Fruit fly (Drosophila melanogaster) whole organism, pupa: Measurements from ENCODE around the gene gl.

ENCODE experiments used
- CG10348 ChIP-seq: fragments of 200-800 bp; sonication (Bioruptor generic); IDR thresholded peaks from 2 replicates; pipeline ENCODE4 v1.3.6; 2022; ENCODE audit warnings: missing biosample characterization, missing genetic modification characterization
- CG12605 ChIP-seq: fragments of 200-800 bp; sonication (Bioruptor generic); IDR thresholded peaks from 2 replicates; pipeline ENCODE4 v1.3.6; 2022; ENCODE audit warnings: missing biosample characterization, missing genetic modification characterization
- CG13204 ChIP-seq: fragments of 200-800 bp; sonication (Bioruptor generic); optimal IDR thresholded peaks from 2 replicates; lab custom pipeline; 2018; ENCODE audit warnings: missing biosample characterization, mild to moderate bottlenecking, missing genetic modification characterization, moderate library complexity
- CG14655 ChIP-seq: fragments of 200-800 bp; sonication (Bioruptor generic); optimal IDR thresholded peaks from 3 replicates; lab custom pipeline; 2017; ENCODE audit warnings: mild to moderate bottlenecking, missing biosample characterization, missing genetic modification reagents, missing genetic modification characterization
- CG15710 ChIP-seq: fragments of 200-800 bp; sonication (Bioruptor generic); optimal IDR thresholded peaks from 2 replicates; lab custom pipeline; 2018; ENCODE audit warnings: missing biosample characterization, mild to moderate bottlenecking, missing genetic modification characterization, moderate library complexity
- CG17806 ChIP-seq: fragments of 200-800 bp; sonication (Bioruptor generic); optimal IDR thresholded peaks from 2 replicates; lab custom pipeline; 2018; ENCODE audit warnings: missing biosample characterization, mild to moderate bottlenecking, missing genetic modification characterization, moderate library complexity
- CG32121 ChIP-seq: fragments of 200-800 bp; sonication (Bioruptor generic); IDR thresholded peaks from 2 replicates; pipeline ENCODE4 v1.3.6; 2022; ENCODE audit warnings: missing biosample characterization, missing genetic modification characterization
- CG34367 ChIP-seq: fragments of 200-800 bp; sonication (Bioruptor generic); optimal IDR thresholded peaks from 2 replicates; lab custom pipeline; 2018; ENCODE audit warnings: missing biosample characterization, mild to moderate bottlenecking, missing genetic modification characterization
- CG4496 ChIP-seq: fragments of 200-800 bp; sonication (Bioruptor generic); IDR thresholded peaks from 3 replicates; pipeline ENCODE4 v1.3.6; 2022; ENCODE audit warnings: missing biosample characterization, missing genetic modification characterization
- CG8159 ChIP-seq: fragments of 200-800 bp; sonication (Bioruptor generic); optimal IDR thresholded peaks from 3 replicates; lab custom pipeline; 2018; ENCODE audit warnings: missing biosample characterization, mild to moderate bottlenecking, missing genetic modification characterization, moderate library complexity
- CG8301 ChIP-seq: fragments of 200-800 bp; sonication (Bioruptor generic); optimal IDR thresholded peaks from 2 replicates; lab custom pipeline; 2018; ENCODE audit warnings: missing biosample characterization, mild to moderate bottlenecking, missing genetic modification characterization
- CG9948 ChIP-seq: fragments of 200-800 bp; sonication (Bioruptor generic); optimal IDR thresholded peaks from 2 replicates; lab custom pipeline; 2018; ENCODE audit warnings: missing biosample characterization, mild to moderate bottlenecking, missing genetic modification characterization, moderate library complexity
- D1 ChIP-seq: fragments of 200-800 bp; sonication (Bioruptor generic); optimal IDR thresholded peaks from 2 replicates; lab custom pipeline; 2018; ENCODE audit warnings: missing biosample characterization, mild to moderate bottlenecking, missing genetic modification characterization, moderate library complexity
- EcR ChIP-seq: fragments of 200-800 bp; sonication (Bioruptor generic); optimal IDR thresholded peaks from 3 replicates; lab custom pipeline; 2019; ENCODE audit warnings: missing biosample characterization, missing genetic modification characterization, mild to moderate bottlenecking, moderate library complexity, missing genetic modification reagents
- Ets98B ChIP-seq: fragments of 200-800 bp; sonication (Bioruptor generic); IDR thresholded peaks from 2 replicates; pipeline ENCODE4 v1.3.6; 2022; ENCODE audit warnings: missing biosample characterization, missing genetic modification characterization
- Pif1A ChIP-seq: fragments of 200-800 bp; sonication (Bioruptor generic); optimal IDR thresholded peaks from 3 replicates; lab custom pipeline; 2016; ENCODE audit warnings: missing biosample characterization, missing genetic modification characterization
- Pif1B ChIP-seq: fragments of 200-800 bp; sonication (Bioruptor generic); optimal IDR thresholded peaks from 3 replicates; lab custom pipeline; 2016; ENCODE audit warnings: missing biosample characterization, missing genetic modification characterization
- Snoo ChIP-seq: fragments of 200-800 bp; sonication (Bioruptor generic); optimal IDR thresholded peaks from 3 replicates; lab custom pipeline; 2017; ENCODE audit warnings: missing biosample characterization, mild to moderate bottlenecking, missing genetic modification characterization, inconsistent platforms
- fd96Ca ChIP-seq: fragments of 200-800 bp; sonication (Bioruptor generic); IDR thresholded peaks from 3 replicates; pipeline ENCODE4 v1.3.6; 2022; ENCODE audit warnings: missing biosample characterization, missing genetic modification characterization
- gl ChIP-seq: fragments of 200-800 bp; sonication (Bioruptor generic); optimal IDR thresholded peaks from 2 replicates; lab custom pipeline; 2018; ENCODE audit warnings: missing biosample characterization, mild to moderate bottlenecking, missing genetic modification characterization
- rn ChIP-seq: fragments of 200-800 bp; sonication (Bioruptor generic); IDR thresholded peaks from 2 replicates; pipeline ENCODE4 v1.3.6; 2022; ENCODE audit warnings: missing biosample characterization, missing genetic modification characterization

gl gene

dm6 chr3R:18395694-18396093, 23.2 kb upstream of the gl start:
- TF ChIP-seq CG8301 (tag; lab: Kevin White, UChicago) (no peak), fd96Ca (GFP tag; lab: Robert Waterston, UW) (no peak), CG34367 (no peak), CG14655 (GFP tag; lab: Kevin White, UChicago) (no peak), Pif1A (GFP tag; lab: Kevin White, UChicago) (no peak), CG10348 (GFP tag; lab: Robert Waterston, UW) (no peak), CG4496 (GFP tag; lab: Robert Waterston, UW) (no peak), Snoo (no peak), CG17806 (tag; lab: Kevin White, UChicago) (no peak), CG12605 (GFP tag; lab: Robert Waterston, UW) (no peak), CG32121 (GFP tag; lab: Robert Waterston, UW) (no peak), rn (no peak), D1 (no peak)

DNA sequence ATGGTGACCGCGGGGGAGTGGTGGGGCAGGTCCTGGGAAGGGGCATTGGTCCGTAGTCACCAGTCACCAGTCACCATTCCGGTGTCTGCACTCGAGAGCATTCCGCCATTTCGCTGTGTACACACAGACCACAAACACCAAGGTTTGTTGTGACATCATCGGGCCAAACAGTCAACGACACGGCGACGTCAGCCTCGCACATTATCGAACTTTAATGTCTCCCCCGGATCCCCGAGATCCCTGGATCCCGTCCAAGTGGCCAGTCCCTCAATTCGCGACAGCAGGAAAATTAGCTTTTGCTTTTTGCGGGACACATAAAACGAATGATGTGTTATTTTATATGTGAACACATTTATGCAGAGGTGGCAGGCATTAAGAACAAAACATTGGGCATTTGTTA, 22.3 kb upstream of the gl start:
- TF ChIP-seq CG4496 (GFP tag; lab: Robert Waterston, UW) (0 out of 3 replicates have a peak, but pooled peaks have one; percentile 32), CG10348 (GFP tag; lab: Robert Waterston, UW) (no peak), EcR (GFP tag; lab: Kevin White, UChicago) (peak; percentile 86), CG14655 (GFP tag; lab: Kevin White, UChicago) (no peak)

dm6 chr3R:18393436-18393835, 20.9 kb upstream of the gl start:
- TF ChIP-seq Snoo (no peak), CG8159 (tag; lab: Kevin White, UChicago) (peak; percentile 52), CG4496 (GFP tag; lab: Robert Waterston, UW) (no peak), rn (peak; percentile 44; the same call in 1 of the 2 replicates), CG17806 (tag; lab: Kevin White, UChicago) (peak; percentile 36), CG12605 (GFP tag; lab: Robert Waterston, UW) (peak; percentile 54), CG34367 (peak; percentile 40), CG13204 (peak; percentile 36), Ets98B (GFP tag; lab: Robert Waterston, UW) (peak; percentile 75), Pif1A (GFP tag; lab: Kevin White, UChicago) (peak; percentile 63), CG10348 (GFP tag; lab: Robert Waterston, UW) (no peak), EcR (GFP tag; lab: Kevin White, UChicago) (peak; percentile 1), gl (peak; percentile 44), D1 (no peak), CG32121 (GFP tag; lab: Robert Waterston, UW) (peak; percentile 69; the same call in 1 of the 2 replicates), CG15710 (tag; lab: Kevin White, UChicago) (peak; percentile 71), CG14655 (GFP tag; lab: Kevin White, UChicago) (no peak), Pif1B (GFP tag; lab: Kevin White, UChicago) (peak; percentile 35), fd96Ca (GFP tag; lab: Robert Waterston, UW) (no peak), CG8301 (tag; lab: Kevin White, UChicago) (no peak), CG9948 (tag; lab: Kevin White, UChicago) (no peak)

DNA sequence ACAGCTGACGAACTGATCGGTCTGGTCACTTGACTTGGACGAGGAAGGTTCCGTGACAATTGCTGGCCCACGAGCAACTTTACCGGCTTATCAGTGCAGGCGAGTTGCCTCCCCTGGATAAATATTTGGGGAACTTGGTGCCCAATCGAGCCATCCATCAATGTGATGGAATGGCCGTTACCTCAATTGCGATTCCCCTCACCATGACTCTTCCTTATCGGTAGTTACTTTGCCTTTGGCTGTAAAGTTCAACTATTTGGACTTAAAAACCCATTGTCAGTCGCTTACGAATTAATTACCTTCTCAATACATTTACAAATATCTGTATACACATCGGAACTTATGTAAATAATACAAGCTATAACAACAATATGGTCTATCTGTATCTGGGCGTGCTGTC, 17.3 kb upstream of the gl start, which contains the start of gene Vha100-4:
Gene Vha100-4, minus strand, starts transcription at position 16 of the 400 bp plus-strand sequence.
- TF ChIP-seq CG17806 (tag; lab: Kevin White, UChicago) = no peak
- TF ChIP-seq EcR (GFP tag; lab: Kevin White, UChicago) = no peak
- TF ChIP-seq CG13204 = no peak
- no peak for TF ChIP-seq Pif1B (GFP tag; lab: Kevin White, UChicago)
- TF ChIP-seq Ets98B (GFP tag; lab: Robert Waterston, UW) = no peak
- no peak for TF ChIP-seq CG10348 (GFP tag; lab: Robert Waterston, UW)
- TF ChIP-seq CG8159 (tag; lab: Kevin White, UChicago) = no peak
- no peak for TF ChIP-seq CG12605 (GFP tag; lab: Robert Waterston, UW)
- TF ChIP-seq CG9948 (tag; lab: Kevin White, UChicago) = no peak
- TF ChIP-seq gl = no peak
- TF ChIP-seq CG4496 (GFP tag; lab: Robert Waterston, UW) = no peak
- no peak for TF ChIP-seq rn
- no peak for TF ChIP-seq CG32121 (GFP tag; lab: Robert Waterston, UW)
- no peak for TF ChIP-seq Pif1A (GFP tag; lab: Kevin White, UChicago)
- no peak for TF ChIP-seq CG34367
- TF ChIP-seq CG15710 (tag; lab: Kevin White, UChicago) = no peak

DNA sequence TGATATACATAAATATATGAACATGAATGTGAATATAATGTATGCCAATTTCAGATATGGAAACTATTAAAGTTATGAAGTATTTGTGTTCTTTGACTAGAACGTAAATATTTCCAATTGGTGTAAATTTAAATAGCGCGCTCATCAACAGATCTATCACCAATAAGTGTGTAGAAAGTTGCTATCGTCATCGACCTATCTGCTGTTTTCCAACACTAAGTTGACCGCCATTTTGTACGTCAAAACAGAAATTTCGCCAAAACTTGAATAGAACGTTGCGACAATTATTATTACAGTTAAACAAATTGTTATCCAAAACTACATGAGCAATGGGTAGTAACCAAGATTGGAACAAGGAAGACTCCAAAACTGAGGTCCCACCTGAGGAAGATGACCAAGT, 13.1 kb upstream of the gl start, which contains the start of gene cona:
Gene cona, plus strand, starts transcription at position 236 of the 400 bp plus-strand sequence.
- TF ChIP-seq CG17806 (tag; lab: Kevin White, UChicago) (no peak), D1 (no peak), EcR (GFP tag; lab: Kevin White, UChicago) (no peak), gl (no peak), CG4496 (GFP tag; lab: Robert Waterston, UW) (no peak)

DNA sequence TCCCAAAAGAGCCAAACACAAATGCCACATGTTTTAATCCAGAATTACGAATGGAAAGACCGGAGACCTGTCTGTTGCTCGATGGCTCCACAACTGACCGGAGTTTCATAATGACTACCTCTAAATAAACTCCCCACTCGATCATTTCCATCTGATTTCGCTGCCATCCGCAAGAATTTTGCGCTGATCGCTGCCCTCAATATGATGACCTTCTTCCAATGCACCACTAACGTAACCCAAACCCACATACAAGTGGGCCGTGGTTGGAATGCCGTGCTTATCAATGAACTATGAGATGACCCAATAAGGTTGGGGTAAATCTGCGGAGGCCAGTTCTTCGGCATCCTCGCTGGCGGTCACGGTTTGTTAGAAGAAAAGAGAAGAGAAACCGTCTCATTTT, 12.4 kb upstream of the gl start, which contains the start of gene CG14309:
Gene CG14309, minus strand, starts transcription at position 101 of the 400 bp plus-strand sequence.
- no peak for TF ChIP-seq CG34367
- TF ChIP-seq CG15710 (tag; lab: Kevin White, UChicago) = no peak
- TF ChIP-seq CG12605 (GFP tag; lab: Robert Waterston, UW) = no peak
- TF ChIP-seq CG32121 (GFP tag; lab: Robert Waterston, UW) = no peak
- no peak for TF ChIP-seq Snoo
- TF ChIP-seq, all 21 proteins: peak for 0
